Fruit fly (Drosophila melanogaster): ENCODE results near the gene aust.

aust gene

dm6 chr2L:9207133-9207532 is 43.7 kb downstream of the aust start (continued):
- TF ChIP-seq chif (GFP tag; optimal IDR thresholded peaks at IDR 0.05) (peak in 1 of 2 experiments; percentile 10), Sox100B (GFP tag; optimal IDR thresholded peaks at IDR 0.05) (peak; percentile 71), unpg (GFP tag; optimal IDR thresholded peaks at IDR 0.05) (peak; percentile 66), gcm2 (GFP tag; optimal IDR thresholded peaks at IDR 0.05) (no peak), CG6854 (GFP tag; optimal IDR thresholded peaks at IDR 0.05) (no peak), CG9437 (GFP tag; optimal IDR thresholded peaks at IDR 0.05) (peak; percentile 8), H15 (GFP tag; IDR thresholded peaks at IDR 0.05) (no peak), CG30431 (GFP tag; optimal IDR thresholded peaks at IDR 0.05) (peak; percentile 7), ewg (GFP tag; optimal IDR thresholded peaks at IDR 0.05) (peak; percentile 33), Tbp (GFP tag; optimal IDR thresholded peaks at IDR 0.05) (no peak), CG14710 (tag; optimal IDR thresholded peaks at IDR 0.05) (peak; percentile 33), Oaz (GFP tag; IDR thresholded peaks at IDR 0.05) (0 out of 2 replicates have a peak, but pooled peaks have one; percentile 20), Dbx (GFP tag; IDR thresholded peaks at IDR 0.05) (no peak), CG7786 (GFP tag; optimal IDR thresholded peaks at IDR 0.05) (no peak), CG12219 (GFP tag; optimal IDR thresholded peaks at IDR 0.05) (peak; percentile 22), CG2202 (tag; optimal IDR thresholded peaks at IDR 0.05) (peak; percentile 4), D (optimal IDR thresholded peaks at IDR 0.05) (no peak), D (GFP tag; optimal IDR thresholded peaks at IDR 0.05) (peak; percentile 45), croc (GFP tag; conservative IDR thresholded peaks at IDR 0.05) (peak; percentile 43; the same call in 2 of the 3 replicates), ara (GFP tag; IDR thresholded peaks at IDR 0.05) (peak; percentile 62; the same call in 1 of the 2 replicates), Blimp-1 (GFP tag; optimal IDR thresholded peaks at IDR 0.05) (peak; percentile 64), CG5953 (GFP tag; IDR thresholded peaks at IDR 0.05) (0 out of 2 replicates have a peak, but pooled peaks have one; percentile 30), lola (GFP tag; optimal IDR thresholded peaks at IDR 0.05) (peak in 1 of 3 experiments; percentile 54), az2 (GFP tag; optimal IDR thresholded peaks at IDR 0.05) (peak; percentile 30), CG10431 (GFP tag; optimal IDR thresholded peaks at IDR 0.05) (no peak), Hey (tag; optimal IDR thresholded peaks at IDR 0.05) (no peak), CG4707 (GFP tag; optimal IDR thresholded peaks at IDR 0.05) (peak; percentile 55), CG15479 (GFP tag; optimal IDR thresholded peaks at IDR 0.05) (no peak), eve (GFP tag; optimal IDR thresholded peaks at IDR 0.05) (peak in 1 of 2 experiments; percentile 85), gro (GFP tag; optimal IDR thresholded peaks at IDR 0.05) (no peak), Hr3 (GFP tag; optimal IDR thresholded peaks at IDR 0.05) (peak; percentile 47), pho (GFP tag; optimal IDR thresholded peaks at IDR 0.05) (no peak), CG15601 (tag; optimal IDR thresholded peaks at IDR 0.05) (peak; percentile 58)

- TF ChIP-seq wdn (GFP tag; IDR thresholded peaks at IDR 0.05) (no peak), CG17385 (GFP tag; optimal IDR thresholded peaks at IDR 0.05) (peak; percentile 51), vvl (GFP tag; IDR thresholded peaks at IDR 0.05) (peak; percentile 55; the same call in 1 of the 2 replicates), Camta (GFP tag; optimal IDR thresholded peaks at IDR 0.05) (peak; percentile 1), CG34422 (GFP tag; IDR thresholded peaks at IDR 0.05) (no peak), ind (GFP tag; optimal IDR thresholded peaks at IDR 0.05) (no peak), CG6689 (GFP tag; IDR thresholded peaks at IDR 0.05) (peak; percentile 54; the same call in 1 of the 2 replicates), CG11398 (GFP tag; optimal IDR thresholded peaks at IDR 0.05) (no peak), CG2678 (tag; optimal IDR thresholded peaks at IDR 0.05) (peak; percentile 70), bsh (GFP tag; optimal IDR thresholded peaks at IDR 0.05) (peak; percentile 47 to 73), fd96Cb (tag; optimal IDR thresholded peaks at IDR 0.05) (peak; percentile 61), CG10543 (GFP tag; optimal IDR thresholded peaks at IDR 0.05) (no peak), nerfin-1 (tag; optimal IDR thresholded peaks at IDR 0.05) (peak; percentile 41), tll (GFP tag; optimal IDR thresholded peaks at IDR 0.05) (no peak), CG16863 (GFP tag; optimal IDR thresholded peaks at IDR 0.05) (no peak), CG1603 (tag; optimal IDR thresholded peaks at IDR 0.05) (peak; percentile 0), Ssrp (tag; optimal IDR thresholded peaks at IDR 0.05) (peak; percentile 74), CG17829 (tag; optimal IDR thresholded peaks at IDR 0.05) (peak; percentile 59), ranshi (GFP tag; IDR thresholded peaks at IDR 0.05) (0 out of 2 replicates have a peak, but pooled peaks have one; percentile 4)
Observed at dm6 chr2L:9206401-9206800, 44.4 kb downstream of the aust start.

Data from whole organism, embryonic.